Fruit fly (Drosophila melanogaster) whole organism, embryonic: ENCODE results near the gene Pvf2.

ENCODE experiments used
- C15 ChIP-seq: fragments of 200-800 bp; sonication (Bioruptor generic); IDR thresholded peaks from 3 replicates; pipeline ENCODE4 v1.3.6; 2022; ENCODE audit warnings: missing biosample characterization, missing genetic modification characterization
- CG1024 ChIP-seq: fragments of 200-800 bp; sonication (Bioruptor generic); IDR thresholded peaks from 2 replicates; pipeline ENCODE4 v1.3.6; 2022; ENCODE audit warnings: missing biosample characterization, missing genetic modification characterization
- CG11085 ChIP-seq: fragments of 200-800 bp; sonication (Bioruptor generic); IDR thresholded peaks from 2 replicates; pipeline ENCODE4 v1.3.6; 2022; ENCODE audit warnings: missing biosample characterization, missing genetic modification characterization
- CG11723 ChIP-seq: fragments of 200-800 bp; sonication (Bioruptor generic); optimal IDR thresholded peaks from 2 replicates; lab custom pipeline; 2017; ENCODE audit warnings: missing biosample characterization, mild to moderate bottlenecking, missing genetic modification characterization
- CG12219 ChIP-seq: fragments of 200-800 bp; sonication (Bioruptor generic); optimal IDR thresholded peaks from 3 replicates; lab custom pipeline; 2018; ENCODE audit warnings: missing biosample characterization, mild to moderate bottlenecking, missing genetic modification characterization
- CG13624 ChIP-seq: fragments of 200-800 bp; sonication (Bioruptor generic); optimal IDR thresholded peaks from 2 replicates; lab custom pipeline; 2016; ENCODE audit warnings: missing biosample characterization, missing genetic modification characterization
- CG13775 ChIP-seq: fragments of 200-800 bp; sonication (Bioruptor generic); optimal IDR thresholded peaks from 3 replicates; lab custom pipeline; 2017; ENCODE audit warnings: missing biosample characterization, mild to moderate bottlenecking, missing genetic modification characterization
- CG14014 ChIP-seq: fragments of 200-800 bp; sonication (Bioruptor generic); IDR thresholded peaks from 2 replicates; pipeline ENCODE4 v1.3.6; 2022; ENCODE audit warnings: missing biosample characterization, missing genetic modification characterization
- CG14667 ChIP-seq: fragments of 200-800 bp; sonication (Bioruptor generic); IDR thresholded peaks from 2 replicates; pipeline ENCODE4 v1.3.6; 2022; ENCODE audit warnings: missing biosample characterization, missing genetic modification characterization
- CG30020 ChIP-seq: fragments of 200-800 bp; optimal IDR thresholded peaks from 2 replicates; lab custom pipeline; 2019; ENCODE audit warnings: missing biosample characterization, mild to moderate bottlenecking, missing genetic modification characterization, moderate library complexity
- CG4360 ChIP-seq: fragments of 200-800 bp; sonication (Bioruptor generic); IDR thresholded peaks from 2 replicates; pipeline ENCODE4 v1.3.6; 2022; ENCODE audit warnings: missing biosample characterization, missing genetic modification characterization
- CG7271 ChIP-seq: fragments of 200-800 bp; sonication (Bioruptor generic); optimal IDR thresholded peaks from 2 replicates; lab custom pipeline; 2018; ENCODE audit warnings: missing biosample characterization, mild to moderate bottlenecking, missing genetic modification characterization, moderate library complexity
- CG7357 ChIP-seq: fragments of 200-800 bp; sonication (Bioruptor generic); IDR thresholded peaks from 3 replicates; pipeline ENCODE4 v1.3.6; 2022; ENCODE audit warnings: missing biosample characterization, missing genetic modification characterization
- CG7963 ChIP-seq: fragments of 200-800 bp; sonication (Bioruptor generic); IDR thresholded peaks from 3 replicates; pipeline ENCODE4 v1.3.6; 2022; ENCODE audit warnings: missing biosample characterization, missing genetic modification characterization; ENCODE audit not compliant: partially characterized antibody
- CG8924 ChIP-seq: fragments of 200-800 bp; optimal IDR thresholded peaks from 3 replicates; lab custom pipeline; 2019; ENCODE audit warnings: missing biosample characterization, mild to moderate bottlenecking, missing genetic modification characterization, moderate library complexity
- CG9932 ChIP-seq: fragments of 200-800 bp; sonication (Bioruptor generic); IDR thresholded peaks from 2 replicates; pipeline ENCODE4 v1.3.6; 2022; ENCODE audit warnings: missing biosample characterization, missing genetic modification characterization
- Deaf1 ChIP-seq: fragments of 200-800 bp; optimal IDR thresholded peaks from 3 replicates; lab custom pipeline; 2019; ENCODE audit warnings: missing biosample characterization, mild to moderate bottlenecking, missing genetic modification characterization, moderate library complexity
- Dll ChIP-seq: fragments of 200-800 bp; sonication (Bioruptor generic); IDR thresholded peaks from 4 replicates; pipeline ENCODE4 v1.3.6; 2022; ENCODE audit warnings: missing biosample characterization, missing genetic modification characterization; ENCODE audit not compliant: partially characterized antibody
- Dp ChIP-seq: fragments of 200-800 bp; sonication (Bioruptor generic); optimal IDR thresholded peaks from 2 replicates; lab custom pipeline; 2018; ENCODE audit warnings: missing biosample characterization, mild to moderate bottlenecking, missing genetic modification characterization, moderate library complexity
- GATAe ChIP-seq: fragments of 200-800 bp; sonication (Bioruptor generic); conservative IDR thresholded peaks from 2 replicates; pipeline ENCODE4 v1.3.6; 2022; ENCODE audit warnings: missing biosample characterization, missing genetic modification characterization
- HLH54F ChIP-seq: fragments of 200-800 bp; sonication (Bioruptor generic); optimal IDR thresholded peaks from 3 replicates; lab custom pipeline; 2016; ENCODE audit warnings: missing biosample characterization, missing genetic modification characterization
- MBD-R2 ChIP-seq: fragments of 200-800 bp; sonication (Bioruptor generic); IDR thresholded peaks from 2 replicates; pipeline ENCODE4 v1.3.6; 2022; ENCODE audit warnings: missing biosample characterization, missing genetic modification characterization
- MTF-1 ChIP-seq: fragments of 200-800 bp; sonication (Bioruptor generic); optimal IDR thresholded peaks from 2 replicates; lab custom pipeline; 2018; ENCODE audit warnings: missing biosample characterization, mild to moderate bottlenecking, missing genetic modification characterization, borderline replicate concordance
- Nf-YA ChIP-seq: fragments of 200-800 bp; sonication (Bioruptor generic); IDR thresholded peaks from 2 replicates; pipeline ENCODE4 v1.3.6; 2022; ENCODE audit warnings: missing biosample characterization, missing genetic modification characterization
- Optix ChIP-seq: fragments of 200-800 bp; sonication (Bioruptor generic); IDR thresholded peaks from 3 replicates; pipeline ENCODE4 v1.3.6; 2022; ENCODE audit warnings: missing biosample characterization, missing genetic modification characterization
- ac ChIP-seq: fragments of 200-800 bp; sonication (Bioruptor generic); optimal IDR thresholded peaks from 3 replicates; lab custom pipeline; 2017; ENCODE audit warnings: missing biosample characterization, mild to moderate bottlenecking, missing genetic modification characterization
- ash1 ChIP-seq: fragments of 200-800 bp; sonication (Bioruptor generic); optimal IDR thresholded peaks from 2 replicates; lab custom pipeline; 2018; ENCODE audit warnings: missing biosample characterization, mild to moderate bottlenecking, missing genetic modification characterization
- bowl ChIP-seq: fragments of 200-800 bp; sonication (Bioruptor generic); IDR thresholded peaks from 2 replicates; pipeline ENCODE4 v1.3.6; 2022; ENCODE audit warnings: missing biosample characterization, missing genetic modification characterization
- chm ChIP-seq: fragments of 200-800 bp; sonication (Bioruptor generic); IDR thresholded peaks from 2 replicates; pipeline ENCODE4 v1.3.6; 2022; ENCODE audit warnings: missing biosample characterization, missing genetic modification characterization
- ci ChIP-seq: fragments of 200-800 bp; sonication (Bioruptor generic); IDR thresholded peaks from 3 replicates; pipeline ENCODE4 v1.3.6; 2022; ENCODE audit warnings: missing biosample characterization, missing genetic modification characterization
- crol ChIP-seq: fragments of 200-800 bp; sonication (Bioruptor generic); IDR thresholded peaks from 2 replicates; pipeline ENCODE4 v1.3.6; 2022; ENCODE audit warnings: missing biosample characterization, missing genetic modification characterization
- crp ChIP-seq, 2 experiments: fragments of 200-800 bp; sonication (Bioruptor generic); optimal IDR thresholded peaks; 2 replicates in 1 of 2; 3 replicates in 1 of 2; lab custom pipeline; 2017; ENCODE audit warnings: missing biosample characterization in 2 of 2, missing genetic modification characterization in 2 of 2, mild to moderate bottlenecking in 1 of 2, moderate library complexity in 1 of 2
- dimm ChIP-seq: fragments of 200-800 bp; sonication (Bioruptor generic); IDR thresholded peaks from 2 replicates; pipeline ENCODE4 v1.3.6; 2022; ENCODE audit warnings: missing biosample characterization, missing genetic modification characterization
- dm ChIP-seq: fragments of 200-800 bp; sonication (Bioruptor generic); optimal IDR thresholded peaks from 3 replicates; lab custom pipeline; 2016; ENCODE audit warnings: missing biosample characterization, missing genetic modification characterization
- dysf ChIP-seq: fragments of 200-800 bp; sonication (Bioruptor generic); IDR thresholded peaks from 3 replicates; pipeline ENCODE4 v1.3.6; 2022; ENCODE audit warnings: missing biosample characterization, missing genetic modification characterization
- ems ChIP-seq: fragments of 200-800 bp; sonication (Bioruptor generic); optimal IDR thresholded peaks from 3 replicates; lab custom pipeline; 2016; ENCODE audit warnings: missing biosample characterization, missing genetic modification characterization
- gcm2 ChIP-seq: fragments of 200-800 bp; sonication (Bioruptor generic); optimal IDR thresholded peaks from 2 replicates; lab custom pipeline; 2016; ENCODE audit warnings: missing biosample characterization, missing genetic modification characterization
- hkb ChIP-seq, 2 experiments: fragments of 200-800 bp in 1 of 2; fragments of >200 bp in 1 of 2; sonication (Bioruptor generic) in 1 of 2; IDR thresholded peaks in 1 of 2; optimal IDR thresholded peaks in 1 of 2; 2 replicates each; pipeline versions ENCODE4 v1.3.6 to Lab custom; 2017 to 2022; ENCODE audit warnings: missing biosample characterization in 1 of 2, missing genetic modification characterization in 1 of 2
- ind ChIP-seq: fragments of 200-800 bp; sonication (Bioruptor generic); optimal IDR thresholded peaks from 3 replicates; lab custom pipeline; 2016; ENCODE audit warnings: missing biosample characterization, missing genetic modification characterization
- lilli ChIP-seq: fragments of 200-800 bp; sonication (Bioruptor generic); optimal IDR thresholded peaks from 3 replicates; lab custom pipeline; 2016; ENCODE audit warnings: missing biosample characterization, missing genetic modification characterization
- oc ChIP-seq: fragments of 200-800 bp; sonication (Bioruptor generic); optimal IDR thresholded peaks from 2 replicates; lab custom pipeline; 2018; ENCODE audit warnings: missing biosample characterization, mild to moderate bottlenecking, missing genetic modification characterization, moderate library complexity
- org-1 ChIP-seq: fragments of 200-800 bp; sonication (Bioruptor generic); optimal IDR thresholded peaks from 2 replicates; lab custom pipeline; 2017; ENCODE audit warnings: missing biosample characterization, missing genetic modification characterization
- pita ChIP-seq: fragments of 200-800 bp; sonication (Bioruptor generic); optimal IDR thresholded peaks from 2 replicates; lab custom pipeline; 2017; ENCODE audit warnings: missing biosample characterization, mild to moderate bottlenecking, missing genetic modification characterization
- prd ChIP-seq, 3 experiments: fragments of >200 bp in 2 of 3; fragments of 200-800 bp in 1 of 3; sonication (Bioruptor generic) in 1 of 3; optimal IDR thresholded peaks in 2 of 3; IDR thresholded peaks in 1 of 3; 2 replicates in 2 of 3; 3 replicates in 1 of 3; pipeline versions ENCODE4 v1.3.6 to Lab custom; 2017 to 2022; ENCODE audit warnings: missing biosample characterization in 1 of 3, missing genetic modification characterization in 1 of 3
- scrt ChIP-seq: fragments of 200-800 bp; sonication (Bioruptor generic); optimal IDR thresholded peaks from 2 replicates; lab custom pipeline; 2018; ENCODE audit warnings: missing biosample characterization, mild to moderate bottlenecking, missing genetic modification characterization, moderate library complexity
- sima ChIP-seq: fragments of 200-800 bp; sonication (Bioruptor generic); optimal IDR thresholded peaks from 2 replicates; lab custom pipeline; 2016; ENCODE audit warnings: missing biosample characterization, missing genetic modification characterization
- so ChIP-seq: fragments of 200-800 bp; sonication (Bioruptor generic); IDR thresholded peaks from 3 replicates; pipeline ENCODE4 v1.3.6; 2022; ENCODE audit warnings: missing biosample characterization, missing genetic modification characterization
- usp ChIP-seq: fragments of >200 bp; optimal IDR thresholded peaks from 2 replicates; lab custom pipeline; 2017; ENCODE audit warnings: missing biosample characterization, missing genetic modification characterization
- wdn ChIP-seq: fragments of 200-800 bp; sonication (Bioruptor generic); IDR thresholded peaks from 2 replicates; pipeline ENCODE4 v1.3.6; 2022; ENCODE audit warnings: missing biosample characterization, missing genetic modification characterization

Gene Pvf2

dm6 chr2L:7056189-7056926 lies 28.1 kb downstream of the Pvf2 start, which contains the start of gene Mnn1 (continued):
- TF ChIP-seq CG13624 (GFP tag; lab: Kevin White, UChicago) (peak; percentile 98), scrt (GFP tag; lab: Kevin White, UChicago) (no peak), MBD-R2 (peak; percentile 47; the same call in 1 of the 2 replicates), CG13775 (GFP tag; lab: Kevin White, UChicago) (no peak), Nf-YA (GFP tag; lab: Robert Waterston, UW) (no peak), ems (GFP tag; lab: Kevin White, UChicago) (peak; percentile 65), crp (GFP tag; optimal IDR thresholded peaks at IDR 0.05; lab: Kevin White, UChicago) (peak in 1 of 2 experiments; percentile 55), bowl (GFP tag; lab: Robert Waterston, UW) (no peak), HLH54F (GFP tag; lab: Kevin White, UChicago) (peak; percentile 53), usp (GFP tag; lab: Kevin White, UChicago) (no peak), org-1 (GFP tag; lab: Kevin White, UChicago) (no peak), CG12219 (GFP tag; lab: Kevin White, UChicago) (no peak), so (GFP tag; lab: Robert Waterston, UW) (no peak), CG7271 (tag; lab: Kevin White, UChicago) (no peak), prd (optimal IDR thresholded peaks at IDR 0.05; lab: Kevin White, UChicago) (no peak), prd (GFP tag; IDR thresholded peaks at IDR 0.05; lab: Robert Waterston, UW) (peak; percentile 8; the same call in 1 of the 3 replicates), ash1 (no peak), dm (peak; percentile 97), Dll (GFP tag; lab: Robert Waterston, UW) (peak; percentile 56; the same call in 3 of the 4 replicates), CG9932 (GFP tag; lab: Robert Waterston, UW) (peak; percentile 65), CG11723 (GFP tag; lab: Kevin White, UChicago) (no peak), CG30020 (tag; lab: Kevin White, UChicago) (no peak), CG4360 (GFP tag; lab: Robert Waterston, UW) (peak; percentile 89), oc (tag; lab: Kevin White, UChicago) (no peak), MTF-1 (GFP tag; lab: Kevin White, UChicago) (no peak), dimm (GFP tag; lab: Robert Waterston, UW) (no peak), sima (GFP tag; lab: Kevin White, UChicago) (no peak), dysf (GFP tag; lab: Robert Waterston, UW) (no peak), ind (GFP tag; lab: Kevin White, UChicago) (peak; percentile 29), CG8924 (tag; lab: Kevin White, UChicago) (peak; percentile 37), crol (no peak; the same call in 1 of the 2 replicates), Dp (GFP tag; lab: Kevin White, UChicago) (peak; percentile 98), ac (GFP tag; lab: Kevin White, UChicago) (peak; percentile 34), lilli (peak; percentile 71), ci (peak; percentile 71; the same call in 2 of the 3 replicates), gcm2 (no peak), chm (GFP tag; lab: Robert Waterston, UW) (no peak), C15 (no peak), hkb (optimal IDR thresholded peaks at IDR 0.05; lab: Kevin White, UChicago) (peak; percentile 6), hkb (GFP tag; IDR thresholded peaks at IDR 0.05; lab: Robert Waterston, UW) (peak; percentile 44; the same call in 1 of the 2 replicates), Deaf1 (tag; lab: Kevin White, UChicago) (no peak), CG7357 (no peak), wdn (GFP tag; lab: Robert Waterston, UW) (no peak), CG14014 (GFP tag; lab: Robert Waterston, UW) (0 out of 2 replicates have a peak, but pooled peaks have one; percentile 29), CG1024 (GFP tag; lab: Robert Waterston, UW) (no peak), CG14667 (GFP tag; lab: Robert Waterston, UW) (no peak), CG7963 (GFP tag; lab: Robert Waterston, UW) (no peak), GATAe (GFP tag; lab: Robert Waterston, UW) (no peak), CG11085 (GFP tag; lab: Robert Waterston, UW) (no peak), Optix (GFP tag; lab: Robert Waterston, UW) (no peak), pita (no peak)
